Comparison of ENCODE assay signal across 1 fruit fly cellular context in genomic region chr2L:14533419-14534253, dm6.
TF ChIP-seq lines count a peak whose summit lies in the region.

No protein-coding gene starts in this region.

TF ChIP-seq in whole organism, embryonic, 481 proteins besides CTCF, POLR2A, EP300 and RAD21 (continued from another document):
- TF ChIP-seq CG17359 (tag; optimal IDR thresholded peaks at IDR 0.05; lab: Kevin White, UChicago) (peak; percentile 59), sob (GFP tag; IDR thresholded peaks at IDR 0.05; lab: Robert Waterston, UW) (0 out of 2 replicates have a peak, but pooled peaks have one; percentile 8), CG2202 (tag; optimal IDR thresholded peaks at IDR 0.05; lab: Kevin White, UChicago) (no peak), fu2 (GFP tag; optimal IDR thresholded peaks at IDR 0.05; lab: Kevin White, UChicago) (no peak), Drgx (GFP tag; IDR thresholded peaks at IDR 0.05; lab: Robert Waterston, UW) (no peak), gcm2 (GFP tag; optimal IDR thresholded peaks at IDR 0.05; lab: Kevin White, UChicago) (no peak), Rx (GFP tag; IDR thresholded peaks at IDR 0.05; lab: Robert Waterston, UW) (no peak), grau (tag; optimal IDR thresholded peaks at IDR 0.05; lab: Kevin White, UChicago) (peak; percentile 7), sisA (GFP tag; IDR thresholded peaks at IDR 0.05; lab: Robert Waterston, UW) (no peak), sim (GFP tag; IDR thresholded peaks at IDR 0.05; lab: Robert Waterston, UW) (no peak), en (GFP tag; optimal IDR thresholded peaks at IDR 0.05; lab: Kevin White, UChicago) (no peak), nom (GFP tag; optimal IDR thresholded peaks at IDR 0.05; lab: Kevin White, UChicago) (no peak), CG14014 (GFP tag; IDR thresholded peaks at IDR 0.05; lab: Robert Waterston, UW) (no peak), CG12391 (tag; optimal IDR thresholded peaks at IDR 0.05; lab: Kevin White, UChicago) (no peak), Poxn (GFP tag; IDR thresholded peaks at IDR 0.05; lab: Robert Waterston, UW) (no peak), ATbp (GFP tag; optimal IDR thresholded peaks at IDR 0.05; lab: Kevin White, UChicago) (no peak), vfl (GFP tag; optimal IDR thresholded peaks at IDR 0.05; lab: Kevin White, UChicago) (no peak), CG2678 (tag; optimal IDR thresholded peaks at IDR 0.05; lab: Kevin White, UChicago) (peak; percentile 0), CG5245 (GFP tag; optimal IDR thresholded peaks at IDR 0.05; lab: Kevin White, UChicago) (no peak), CG10431 (GFP tag; optimal IDR thresholded peaks at IDR 0.05; lab: Kevin White, UChicago) (no peak), Ada2b (GFP tag; IDR thresholded peaks at IDR 0.05; lab: Robert Waterston, UW) (no peak), mirr (GFP tag; optimal IDR thresholded peaks at IDR 0.05; lab: Kevin White, UChicago) (peak; percentile 24), CG18764 (GFP tag; optimal IDR thresholded peaks at IDR 0.05; lab: Kevin White, UChicago) (no peak), vnd (GFP tag; IDR thresholded peaks at IDR 0.05; lab: Robert Waterston, UW; ENCODE audit: partially characterized antibody) (peak; percentile 78), Hey (tag; optimal IDR thresholded peaks at IDR 0.05; lab: Kevin White, UChicago) (peak; percentile 55), CoRest (tag; optimal IDR thresholded peaks at IDR 0.05; lab: Kevin White, UChicago) (peak; percentile 0), lilli (GFP tag; optimal IDR thresholded peaks at IDR 0.05; lab: Kevin White, UChicago) (no peak), Med (GFP tag; lab: Kevin White, UChicago) (peak; percentile 70), Vsx1 (GFP tag; optimal IDR thresholded peaks at IDR 0.05; lab: Kevin White, UChicago) (peak; percentile 67), Elba2 (GFP tag; optimal IDR thresholded peaks at IDR 0.05; lab: Kevin White, UChicago) (no peak), ara (GFP tag; IDR thresholded peaks at IDR 0.05; lab: Robert Waterston, UW) (peak; percentile 15; the same call in 1 of the 2 replicates), ci (GFP tag; IDR thresholded peaks at IDR 0.05; lab: Robert Waterston, UW) (0 out of 3 replicates have a peak, but pooled peaks have one; percentile 12), CG15011 (GFP tag; optimal IDR thresholded peaks at IDR 0.05; lab: Kevin White, UChicago) (no peak), PHDP (tag; optimal IDR thresholded peaks at IDR 0.05; lab: Kevin White, UChicago) (no peak), slbo (GFP tag; IDR thresholded peaks at IDR 0.05; lab: Robert Waterston, UW) (no peak), CG10274 (GFP tag; optimal IDR thresholded peaks at IDR 0.05; lab: Kevin White, UChicago) (peak; percentile 88), sqz (GFP tag; optimal IDR thresholded peaks at IDR 0.05; lab: Kevin White, UChicago) (peak; percentile 54), Pdp1 (GFP tag; optimal IDR thresholded peaks at IDR 0.05; lab: Kevin White, UChicago) (peak in 1 of 2 experiments; percentile 27), tup (GFP tag; optimal IDR thresholded peaks at IDR 0.05; lab: Kevin White, UChicago) (peak; percentile 55)
